Worm (Caenorhabditis elegans) whole organism, early embryonic: ENCODE data around the gene rmh-2.

Experiments used
- F13C5.2 ChIP-seq: sonication (generic microtip); optimal IDR thresholded peaks from 2 replicates; lab custom pipeline; 2017; ENCODE audit warnings: mild to moderate bottlenecking, missing genetic modification characterization, inconsistent platforms, missing compliant biosample characterization
- ceh-13 ChIP-seq: fragments of 200-800 bp; sonication (Bioruptor generic); optimal IDR thresholded peaks from 2 replicates; lab custom pipeline; 2018; ENCODE audit warnings: mild to moderate bottlenecking, missing genetic modification characterization, missing compliant biosample characterization
- flt-1 ChIP-seq: fragments of 200-800 bp; sonication (Bioruptor generic); IDR thresholded peaks from 2 replicates; pipeline ENCODE4 v1.3.6; 2022; ENCODE audit warnings: missing genetic modification characterization, missing compliant biosample characterization
- pes-1 ChIP-seq: fragments of 200-800 bp; sonication (Bioruptor generic); IDR thresholded peaks from 2 replicates; pipeline ENCODE4 v1.3.6; 2022; ENCODE audit warnings: missing genetic modification reagents, missing genetic modification characterization, missing compliant biosample characterization
- scrt-1 ChIP-seq: fragments of 200-800 bp; sonication (Bioruptor generic); IDR thresholded peaks from 2 replicates; pipeline ENCODE4 v1.3.6; 2022; ENCODE audit warnings: missing genetic modification characterization, missing compliant biosample characterization
- sea-1 ChIP-seq: fragments of 200-800 bp; sonication (Bioruptor generic); conservative IDR thresholded peaks from 2 replicates; pipeline ENCODE4 v1.3.6; 2022; ENCODE audit warnings: missing genetic modification characterization, missing compliant biosample characterization
- tbx-37 ChIP-seq: fragments of 200-800 bp; sonication (Bioruptor generic); conservative IDR thresholded peaks from 2 replicates; pipeline ENCODE4 v1.3.6; 2022; ENCODE audit warnings: missing genetic modification reagents, missing genetic modification characterization, missing compliant biosample characterization

- no peak for TF ChIP-seq pes-1 (GFP tag; lab: Robert Waterston, UW)
- TF ChIP-seq ceh-13: no peak
- TF ChIP-seq F13C5.2 (tag; lab: Kevin White, UChicago): no peak
- no peak for TF ChIP-seq tbx-37
- no peak for TF ChIP-seq flt-1 (GFP tag; lab: Robert Waterston, UW)
- TF ChIP-seq scrt-1 (GFP tag; lab: Robert Waterston, UW): no peak
- TF ChIP-seq sea-1 (GFP tag; lab: Robert Waterston, UW): no peak
Observed at ce11 chrV:9926240-9926639, 4.3 kb downstream of the rmh-2 start, which contains the start of gene C50H2.13.
